Fruit fly (Drosophila melanogaster) whole organism, pupa: ENCODE results near the gene CG13643.
A peak's percentile ranks its signal among the peaks of the same experiment; 100 is the strongest.

Experiments used
- CG10348 ChIP-seq: fragments of 200-800 bp; sonication (Bioruptor generic); IDR thresholded peaks from 2 replicates; pipeline ENCODE4 v1.3.6; 2022; ENCODE audit warnings: missing biosample characterization, missing genetic modification characterization
- CG12605 ChIP-seq: fragments of 200-800 bp; sonication (Bioruptor generic); IDR thresholded peaks from 2 replicates; pipeline ENCODE4 v1.3.6; 2022; ENCODE audit warnings: missing biosample characterization, missing genetic modification characterization
- CG13204 ChIP-seq: fragments of 200-800 bp; sonication (Bioruptor generic); optimal IDR thresholded peaks from 2 replicates; lab custom pipeline; 2018; ENCODE audit warnings: missing biosample characterization, mild to moderate bottlenecking, missing genetic modification characterization, moderate library complexity
- CG14655 ChIP-seq: fragments of 200-800 bp; sonication (Bioruptor generic); optimal IDR thresholded peaks from 3 replicates; lab custom pipeline; 2017; ENCODE audit warnings: mild to moderate bottlenecking, missing biosample characterization, missing genetic modification reagents, missing genetic modification characterization
- CG15710 ChIP-seq: fragments of 200-800 bp; sonication (Bioruptor generic); optimal IDR thresholded peaks from 2 replicates; lab custom pipeline; 2018; ENCODE audit warnings: missing biosample characterization, mild to moderate bottlenecking, missing genetic modification characterization, moderate library complexity
- CG17806 ChIP-seq: fragments of 200-800 bp; sonication (Bioruptor generic); optimal IDR thresholded peaks from 2 replicates; lab custom pipeline; 2018; ENCODE audit warnings: missing biosample characterization, mild to moderate bottlenecking, missing genetic modification characterization, moderate library complexity
- CG32121 ChIP-seq: fragments of 200-800 bp; sonication (Bioruptor generic); IDR thresholded peaks from 2 replicates; pipeline ENCODE4 v1.3.6; 2022; ENCODE audit warnings: missing biosample characterization, missing genetic modification characterization
- CG34367 ChIP-seq: fragments of 200-800 bp; sonication (Bioruptor generic); optimal IDR thresholded peaks from 2 replicates; lab custom pipeline; 2018; ENCODE audit warnings: missing biosample characterization, mild to moderate bottlenecking, missing genetic modification characterization
- CG4496 ChIP-seq: fragments of 200-800 bp; sonication (Bioruptor generic); IDR thresholded peaks from 3 replicates; pipeline ENCODE4 v1.3.6; 2022; ENCODE audit warnings: missing biosample characterization, missing genetic modification characterization
- CG8159 ChIP-seq: fragments of 200-800 bp; sonication (Bioruptor generic); optimal IDR thresholded peaks from 3 replicates; lab custom pipeline; 2018; ENCODE audit warnings: missing biosample characterization, mild to moderate bottlenecking, missing genetic modification characterization, moderate library complexity
- CG8301 ChIP-seq: fragments of 200-800 bp; sonication (Bioruptor generic); optimal IDR thresholded peaks from 2 replicates; lab custom pipeline; 2018; ENCODE audit warnings: missing biosample characterization, mild to moderate bottlenecking, missing genetic modification characterization
- CG9948 ChIP-seq: fragments of 200-800 bp; sonication (Bioruptor generic); optimal IDR thresholded peaks from 2 replicates; lab custom pipeline; 2018; ENCODE audit warnings: missing biosample characterization, mild to moderate bottlenecking, missing genetic modification characterization, moderate library complexity
- D1 ChIP-seq: fragments of 200-800 bp; sonication (Bioruptor generic); optimal IDR thresholded peaks from 2 replicates; lab custom pipeline; 2018; ENCODE audit warnings: missing biosample characterization, mild to moderate bottlenecking, missing genetic modification characterization, moderate library complexity
- EcR ChIP-seq: fragments of 200-800 bp; sonication (Bioruptor generic); optimal IDR thresholded peaks from 3 replicates; lab custom pipeline; 2019; ENCODE audit warnings: missing biosample characterization, missing genetic modification characterization, mild to moderate bottlenecking, moderate library complexity, missing genetic modification reagents
- Ets98B ChIP-seq: fragments of 200-800 bp; sonication (Bioruptor generic); IDR thresholded peaks from 2 replicates; pipeline ENCODE4 v1.3.6; 2022; ENCODE audit warnings: missing biosample characterization, missing genetic modification characterization
- Pif1A ChIP-seq: fragments of 200-800 bp; sonication (Bioruptor generic); optimal IDR thresholded peaks from 3 replicates; lab custom pipeline; 2016; ENCODE audit warnings: missing biosample characterization, missing genetic modification characterization
- Pif1B ChIP-seq: fragments of 200-800 bp; sonication (Bioruptor generic); optimal IDR thresholded peaks from 3 replicates; lab custom pipeline; 2016; ENCODE audit warnings: missing biosample characterization, missing genetic modification characterization
- Snoo ChIP-seq: fragments of 200-800 bp; sonication (Bioruptor generic); optimal IDR thresholded peaks from 3 replicates; lab custom pipeline; 2017; ENCODE audit warnings: missing biosample characterization, mild to moderate bottlenecking, missing genetic modification characterization, inconsistent platforms
- fd96Ca ChIP-seq: fragments of 200-800 bp; sonication (Bioruptor generic); IDR thresholded peaks from 3 replicates; pipeline ENCODE4 v1.3.6; 2022; ENCODE audit warnings: missing biosample characterization, missing genetic modification characterization
- gl ChIP-seq: fragments of 200-800 bp; sonication (Bioruptor generic); optimal IDR thresholded peaks from 2 replicates; lab custom pipeline; 2018; ENCODE audit warnings: missing biosample characterization, mild to moderate bottlenecking, missing genetic modification characterization
- rn ChIP-seq: fragments of 200-800 bp; sonication (Bioruptor generic); IDR thresholded peaks from 2 replicates; pipeline ENCODE4 v1.3.6; 2022; ENCODE audit warnings: missing biosample characterization, missing genetic modification characterization

The CG13643 gene

DNA sequence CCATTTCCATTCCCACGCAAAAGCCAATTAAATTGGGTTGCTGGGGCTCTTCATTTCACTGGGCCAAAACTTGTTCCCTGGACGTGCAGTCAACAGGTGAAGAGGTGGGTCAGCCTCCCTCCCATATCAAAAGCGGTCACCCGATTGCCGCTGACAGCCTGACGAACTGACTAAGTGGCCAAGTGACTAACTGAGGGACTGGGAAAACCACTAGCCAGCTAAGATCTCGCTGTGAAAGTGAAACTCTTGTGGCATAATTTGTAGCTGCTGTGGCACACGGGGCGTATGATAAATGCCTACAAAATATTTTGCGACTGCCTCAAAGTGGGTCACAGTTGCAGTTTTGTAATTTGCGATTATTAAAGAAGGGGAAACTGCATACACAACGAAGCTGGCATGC lies 17.4 kb downstream of the CG13643 start:
- TF ChIP-seq CG14655 (GFP tag; lab: Kevin White, UChicago) (no peak), CG17806 (tag; lab: Kevin White, UChicago) (no peak), gl (tag; lab: Kevin White, UChicago) (no peak)
- TF ChIP-seq, all 21 proteins: peak for 0

DNA sequence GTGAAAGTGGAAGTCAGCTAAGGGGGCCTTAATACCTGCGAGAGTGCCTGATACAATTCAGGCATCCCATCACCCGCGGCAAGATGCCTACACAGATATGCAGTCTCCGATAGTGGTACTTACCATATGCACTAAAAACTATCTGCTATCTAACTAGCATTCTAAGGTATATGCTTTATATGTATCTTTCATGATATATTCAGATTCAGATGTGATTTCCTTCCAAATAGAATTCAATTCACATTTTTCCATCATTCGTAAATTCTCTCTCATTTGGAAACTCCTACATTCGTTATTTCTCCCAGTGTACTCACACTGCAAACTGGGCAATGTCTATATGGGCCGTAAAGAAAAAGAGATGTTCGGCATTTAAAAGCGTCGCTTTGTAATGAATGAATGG lies 19.3 kb downstream of the CG13643 start:
- TF ChIP-seq Ets98B (GFP tag; lab: Robert Waterston, UW) (0 out of 2 replicates have a peak, but pooled peaks have one; percentile 28), CG8301 (peak; percentile 54), CG32121 (GFP tag; lab: Robert Waterston, UW) (no peak), CG4496 (GFP tag; lab: Robert Waterston, UW) (peak; percentile 49; the same call in 1 of the 3 replicates), CG12605 (GFP tag; lab: Robert Waterston, UW) (0 out of 2 replicates have a peak, but pooled peaks have one; percentile 7), Pif1A (GFP tag; lab: Kevin White, UChicago) (peak; percentile 51), CG17806 (tag; lab: Kevin White, UChicago) (no peak)

DNA sequence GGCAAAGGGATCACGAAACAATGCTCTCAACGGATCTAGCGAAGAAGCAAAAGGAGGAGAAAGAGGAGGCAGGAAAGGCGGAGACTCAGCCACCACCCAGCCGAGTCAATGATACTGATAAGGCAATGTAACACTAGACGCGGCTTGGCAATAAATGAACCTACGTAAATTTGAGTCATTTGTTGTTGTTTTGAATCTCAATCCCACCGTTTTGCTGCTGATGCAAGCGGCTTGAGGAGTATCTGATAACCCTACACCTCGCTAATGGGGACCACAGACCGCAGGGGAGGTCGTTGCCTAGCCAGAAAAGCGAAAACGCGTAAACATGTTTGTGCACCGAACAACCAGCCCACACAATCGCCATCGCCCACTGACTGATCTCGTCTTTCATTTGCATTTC lies 27.1 kb downstream of the CG13643 start:
- peak; percentile 84 for TF ChIP-seq EcR (GFP tag; lab: Kevin White, UChicago)
- TF ChIP-seq CG13204 (GFP tag; lab: Kevin White, UChicago), result no peak

DNA sequence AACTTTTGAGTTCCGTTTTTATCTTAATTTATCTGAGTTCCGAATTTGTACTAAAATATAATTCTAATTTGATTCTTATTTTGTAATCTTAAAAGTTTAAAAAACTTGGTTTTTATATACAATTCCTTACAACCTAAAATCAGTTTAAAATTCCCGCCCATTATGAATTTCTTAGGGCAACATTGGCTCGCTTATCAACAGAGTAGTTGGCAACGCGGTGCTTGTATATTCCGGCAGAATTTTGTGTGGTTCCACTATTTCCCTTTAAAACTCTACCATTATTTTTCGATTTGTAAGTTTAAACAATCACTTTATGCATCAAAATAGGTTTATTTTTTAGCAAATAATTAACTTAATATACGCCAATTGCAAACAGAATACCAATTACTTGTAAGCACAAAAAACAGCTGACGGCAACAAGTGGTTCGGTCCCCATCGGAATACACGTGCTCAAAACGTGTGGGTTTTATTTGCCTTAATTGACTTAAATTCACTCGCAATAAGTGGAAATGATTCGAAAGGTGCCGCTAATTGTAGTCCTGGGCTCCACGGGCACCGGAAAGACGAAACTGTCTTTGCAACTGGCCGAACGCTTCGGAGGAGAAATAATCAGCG lies 28.9 kb downstream of the CG13643 start, which contains the start of the genes CG11089 and CG31381:
TSS of gene CG11089 (plus strand) at position 203 of the 615 bp plus-strand sequence.
TSS of gene CG31381 (plus strand) at position 203 of the 615 bp plus-strand sequence.
- TF ChIP-seq rn (GFP tag; lab: Robert Waterston, UW) (no peak), CG17806 (tag; lab: Kevin White, UChicago) (peak; percentile 13)
- TF ChIP-seq, all 21 proteins: peak for 1

DNA sequence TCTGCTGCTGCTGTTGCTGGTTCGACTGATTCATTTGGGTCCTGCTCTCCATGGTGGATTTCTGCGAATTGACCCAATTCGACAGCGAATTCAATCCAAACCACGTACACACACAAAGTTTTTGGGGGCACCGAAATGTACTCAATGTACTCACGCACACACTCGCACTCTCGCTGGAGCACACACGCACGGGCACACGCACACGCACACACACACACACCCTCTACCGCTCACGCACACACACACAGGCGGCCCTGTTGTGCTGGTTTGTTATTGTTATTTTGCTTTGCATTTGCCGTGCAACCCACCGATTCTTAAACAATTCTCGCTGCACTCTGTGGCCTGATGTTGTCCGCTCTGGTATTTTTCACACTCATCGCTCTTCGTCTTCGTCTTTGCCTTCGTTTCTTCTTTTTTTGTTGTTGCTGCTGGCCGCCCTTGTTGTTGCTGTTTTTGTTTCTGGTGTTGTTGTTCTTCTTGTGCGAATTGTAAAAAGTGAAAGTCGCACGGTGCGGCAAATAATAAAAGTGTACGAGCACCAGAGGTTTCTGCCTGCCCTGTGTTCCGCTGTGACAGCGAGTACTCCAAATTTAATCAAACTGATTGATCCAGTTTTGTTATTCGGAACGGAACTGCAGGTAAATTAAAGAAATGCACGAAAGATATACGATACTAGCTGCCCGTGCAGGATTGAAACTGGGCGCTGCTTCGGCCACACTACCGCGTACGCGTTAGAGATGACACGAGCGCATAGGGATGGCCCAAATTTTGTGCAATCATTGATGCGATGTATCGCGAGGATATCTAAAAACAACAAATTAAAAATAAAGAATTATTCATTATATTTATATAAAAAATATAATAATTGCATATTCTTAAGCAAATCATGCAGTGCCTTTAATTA lies 29.6 kb downstream of the CG13643 start, which contains the start of gene CG3744:
TSS of gene CG3744 (minus strand) at position 716 of the 904 bp plus-strand sequence.
- TF ChIP-seq CG34367 (tag; lab: Kevin White, UChicago) (peak; percentile 64), CG9948 (tag; lab: Kevin White, UChicago) (peak; percentile 75), rn (GFP tag; lab: Robert Waterston, UW) (peak; percentile 76), CG13204 (GFP tag; lab: Kevin White, UChicago) (peak; percentile 70), Ets98B (GFP tag; lab: Robert Waterston, UW) (peak; percentile 94), fd96Ca (peak; percentile 93), CG32121 (GFP tag; lab: Robert Waterston, UW) (peak; percentile 90), CG10348 (peak; percentile 67), CG14655 (GFP tag; lab: Kevin White, UChicago) (no peak), CG15710 (tag; lab: Kevin White, UChicago) (peak; percentile 81), CG4496 (GFP tag; lab: Robert Waterston, UW) (peak; percentile 95), Pif1B (GFP tag; lab: Kevin White, UChicago) (peak; percentile 66), Pif1A (GFP tag; lab: Kevin White, UChicago) (no peak), CG17806 (tag; lab: Kevin White, UChicago) (peak; percentile 81), CG12605 (GFP tag; lab: Robert Waterston, UW) (peak; percentile 54; the same call in 1 of the 2 replicates), Snoo (peak; percentile 83), gl (tag; lab: Kevin White, UChicago) (peak; percentile 8), EcR (GFP tag; lab: Kevin White, UChicago) (no peak), D1 (tag; lab: Kevin White, UChicago) (no peak), CG8159 (tag; lab: Kevin White, UChicago) (peak; percentile 80), CG8301 (peak; percentile 74)

DNA sequence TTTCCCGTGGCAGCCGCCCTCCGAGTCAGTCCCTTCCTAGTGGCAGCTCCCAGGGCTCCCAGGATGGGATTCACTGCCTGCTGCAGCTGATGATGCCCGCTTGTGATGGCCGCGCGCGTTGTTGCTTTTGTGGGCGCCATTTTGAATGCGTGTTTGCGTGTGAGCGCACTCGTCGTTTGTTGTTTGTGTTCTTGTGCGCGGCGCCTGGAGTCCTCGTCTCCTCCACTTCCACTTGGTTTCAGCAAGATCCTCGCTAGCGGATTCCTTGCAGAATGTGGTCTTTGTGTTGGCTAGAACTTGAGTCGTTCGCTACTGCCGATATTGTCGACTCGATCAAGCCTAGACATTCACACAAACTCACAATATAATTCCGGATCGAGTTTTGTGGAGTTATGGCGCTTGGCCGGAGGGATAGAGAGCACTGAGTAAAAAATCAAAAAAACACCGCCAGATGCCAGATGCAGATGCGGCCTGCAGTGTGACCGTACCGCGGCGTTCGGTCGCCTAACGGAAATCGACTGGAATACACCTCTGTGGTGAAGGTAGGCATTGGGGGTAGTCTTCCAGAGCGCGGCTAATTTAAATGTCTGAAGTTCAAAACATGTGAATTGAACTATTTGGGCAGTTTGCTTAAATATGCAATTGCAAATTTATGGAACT lies 35.3 kb downstream of the CG13643 start, which contains the start of gene CycB3:
TSS of gene CycB3 (minus strand) at position 428 of the 660 bp plus-strand sequence.
- no peak for TF ChIP-seq CG15710 (tag; lab: Kevin White, UChicago)
- peak; percentile 14 for TF ChIP-seq CG13204 (GFP tag; lab: Kevin White, UChicago)
- TF ChIP-seq Snoo, result peak; percentile 33
- no peak for TF ChIP-seq CG34367 (tag; lab: Kevin White, UChicago)
- TF ChIP-seq gl (tag; lab: Kevin White, UChicago), result peak; percentile 10
- TF ChIP-seq EcR (GFP tag; lab: Kevin White, UChicago), result peak; percentile 2
- TF ChIP-seq CG32121 (GFP tag; lab: Robert Waterston, UW), result no peak
- no peak for TF ChIP-seq Pif1A (GFP tag; lab: Kevin White, UChicago)
- TF ChIP-seq CG9948 (tag; lab: Kevin White, UChicago), result no peak
- TF ChIP-seq CG10348, result no peak
- TF ChIP-seq CG8159 (tag; lab: Kevin White, UChicago), result no peak
- TF ChIP-seq fd96Ca, result no peak
- no peak for TF ChIP-seq rn (GFP tag; lab: Robert Waterston, UW)
- TF ChIP-seq CG12605 (GFP tag; lab: Robert Waterston, UW), result no peak
- TF ChIP-seq Ets98B (GFP tag; lab: Robert Waterston, UW), result no peak
